Fruit fly (Drosophila melanogaster) whole organism, prepupa: Measurements from ENCODE around the gene tral.

ENCODE experiments used
- Blimp-1 ChIP-seq: fragments of 200-800 bp; sonication (Bioruptor generic); optimal IDR thresholded peaks from 3 replicates; lab custom pipeline; 2017; ENCODE audit warnings: missing biosample characterization, missing genetic modification characterization, mild to moderate bottlenecking, moderate library complexity, missing genetic modification reagents
- CG10631 ChIP-seq: fragments of 200-800 bp; sonication (Bioruptor generic); optimal IDR thresholded peaks from 2 replicates; lab custom pipeline; 2016; ENCODE audit warnings: missing biosample characterization, missing genetic modification characterization
- CG11294 ChIP-seq: fragments of 200-800 bp; sonication (Bioruptor generic); IDR thresholded peaks from 2 replicates; pipeline ENCODE4 v1.3.6; 2022; ENCODE audit warnings: missing biosample characterization, missing genetic modification characterization
- CG11762 ChIP-seq: fragments of 200-800 bp; sonication (Bioruptor generic); optimal IDR thresholded peaks from 3 replicates; lab custom pipeline; 2016; ENCODE audit warnings: missing biosample characterization, missing genetic modification characterization; ENCODE audit not compliant: insufficient read depth
- CG11902 ChIP-seq: fragments of 200-800 bp; sonication (Bioruptor generic); optimal IDR thresholded peaks from 3 replicates; lab custom pipeline; 2016; ENCODE audit warnings: missing biosample characterization, missing genetic modification characterization
- CG15336 ChIP-seq: fragments of 200-800 bp; sonication (Bioruptor generic); IDR thresholded peaks from 2 replicates; pipeline ENCODE4 v1.3.6; 2022; ENCODE audit warnings: missing biosample characterization, missing genetic modification characterization
- CG1621 ChIP-seq: fragments of 200-800 bp; sonication (Bioruptor generic); optimal IDR thresholded peaks from 3 replicates; lab custom pipeline; 2018; ENCODE audit warnings: missing biosample characterization, mild to moderate bottlenecking, missing genetic modification characterization
- CG16779 ChIP-seq: fragments of 200-800 bp; sonication (Bioruptor generic); optimal IDR thresholded peaks from 3 replicates; lab custom pipeline; 2017; ENCODE audit warnings: missing biosample characterization, mild to moderate bottlenecking, missing genetic modification characterization
- CG3032 ChIP-seq: fragments of 200-800 bp; optimal IDR thresholded peaks from 2 replicates; lab custom pipeline; 2019; ENCODE audit warnings: missing biosample characterization, mild to moderate bottlenecking, missing genetic modification characterization, moderate library complexity
- CG31627 ChIP-seq: fragments of 200-800 bp; sonication (Bioruptor generic); optimal IDR thresholded peaks from 3 replicates; lab custom pipeline; 2016; ENCODE audit warnings: missing biosample characterization, missing genetic modification characterization
- CG32006 ChIP-seq: fragments of 200-800 bp; sonication (Bioruptor generic); optimal IDR thresholded peaks from 3 replicates; lab custom pipeline; 2017; ENCODE audit warnings: missing biosample characterization, mild to moderate bottlenecking, missing genetic modification characterization
- CG34406 ChIP-seq: fragments of 200-800 bp; sonication (Bioruptor generic); optimal IDR thresholded peaks from 3 replicates; lab custom pipeline; 2016; ENCODE audit warnings: missing biosample characterization, missing genetic modification characterization
- CG3919 ChIP-seq: fragments of 200-800 bp; sonication (Bioruptor generic); optimal IDR thresholded peaks from 3 replicates; lab custom pipeline; 2016; ENCODE audit warnings: missing biosample characterization, missing genetic modification characterization
- CG4318 ChIP-seq: fragments of 200-800 bp; sonication (Bioruptor generic); optimal IDR thresholded peaks from 3 replicates; lab custom pipeline; 2017; ENCODE audit warnings: missing biosample characterization, mild to moderate bottlenecking, missing genetic modification characterization
- CG6163 ChIP-seq: fragments of 200-800 bp; sonication (Bioruptor generic); IDR thresholded peaks from 3 replicates; pipeline ENCODE4 v1.3.6; 2022; ENCODE audit warnings: missing biosample characterization, missing genetic modification characterization
- CG6276 ChIP-seq: fragments of 200-800 bp; sonication (Bioruptor generic); optimal IDR thresholded peaks from 2 replicates; lab custom pipeline; 2017; ENCODE audit warnings: missing biosample characterization, mild to moderate bottlenecking, missing genetic modification characterization
- CG6792 ChIP-seq: fragments of 200-800 bp; sonication (Bioruptor generic); optimal IDR thresholded peaks from 3 replicates; lab custom pipeline; 2016; ENCODE audit warnings: missing biosample characterization, missing genetic modification characterization
- CG6854 ChIP-seq: fragments of 200-800 bp; sonication (Bioruptor generic); optimal IDR thresholded peaks from 2 replicates; lab custom pipeline; 2017; ENCODE audit warnings: missing biosample characterization, mild to moderate bottlenecking, missing genetic modification characterization
- CG7368 ChIP-seq: fragments of 200-800 bp; sonication (Bioruptor generic); optimal IDR thresholded peaks from 3 replicates; lab custom pipeline; 2016; ENCODE audit warnings: missing biosample characterization, missing genetic modification characterization
- CG8119 ChIP-seq: fragments of 200-800 bp; sonication (Bioruptor generic); IDR thresholded peaks from 3 replicates; pipeline ENCODE4 v1.3.6; 2022; ENCODE audit warnings: missing biosample characterization, missing genetic modification characterization
- CG8632 ChIP-seq: fragments of 200-800 bp; sonication (Bioruptor generic); optimal IDR thresholded peaks from 3 replicates; lab custom pipeline; 2016; ENCODE audit warnings: missing biosample characterization, missing genetic modification characterization
- CG9139 ChIP-seq: fragments of 200-800 bp; sonication (Bioruptor generic); optimal IDR thresholded peaks from 3 replicates; lab custom pipeline; 2017; ENCODE audit warnings: missing biosample characterization, mild to moderate bottlenecking, missing genetic modification characterization
- Eip75B ChIP-seq: fragments of 200-800 bp; sonication (Bioruptor generic); optimal IDR thresholded peaks from 3 replicates; lab custom pipeline; 2016; ENCODE audit warnings: missing biosample characterization, missing genetic modification characterization
- Eip78C ChIP-seq: fragments of 200-800 bp; sonication (Bioruptor generic); peaks from one replicate; lab custom pipeline; 2016; ENCODE audit warnings: missing biosample characterization, missing genetic modification characterization
- Eip93F ChIP-seq: fragments of 200-800 bp; sonication (Bioruptor generic); optimal IDR thresholded peaks from 2 replicates; lab custom pipeline; 2016; ENCODE audit warnings: missing biosample characterization, mild to moderate bottlenecking, missing genetic modification characterization
- Ets96B ChIP-seq: fragments of 200-800 bp; optimal IDR thresholded peaks from 2 replicates; lab custom pipeline; 2019; ENCODE audit warnings: missing biosample characterization, mild to moderate bottlenecking, missing genetic modification characterization, moderate library complexity
- Gug ChIP-seq: fragments of 200-800 bp; sonication (Bioruptor generic); IDR thresholded peaks from 2 replicates; pipeline ENCODE4 v1.3.6; 2022; ENCODE audit warnings: missing biosample characterization, missing genetic modification characterization
- Hr39 ChIP-seq: fragments of 200-800 bp; sonication (Bioruptor generic); optimal IDR thresholded peaks from 2 replicates; lab custom pipeline; 2016; ENCODE audit warnings: missing biosample characterization, missing genetic modification characterization
- Hr4 ChIP-seq: fragments of 200-800 bp; sonication (Bioruptor generic); optimal IDR thresholded peaks from 3 replicates; lab custom pipeline; 2016; ENCODE audit warnings: missing biosample characterization, missing genetic modification characterization
- Lpt ChIP-seq: fragments of 200-800 bp; sonication (Bioruptor generic); optimal IDR thresholded peaks from 3 replicates; lab custom pipeline; 2016; ENCODE audit warnings: missing biosample characterization, missing genetic modification characterization
- Met ChIP-seq: fragments of 200-800 bp; sonication (Bioruptor generic); optimal IDR thresholded peaks from 3 replicates; lab custom pipeline; 2016; ENCODE audit warnings: missing biosample characterization, missing genetic modification characterization
- OdsH ChIP-seq: fragments of 200-800 bp; sonication (Bioruptor generic); optimal IDR thresholded peaks from 3 replicates; lab custom pipeline; 2016; ENCODE audit warnings: missing biosample characterization, missing genetic modification characterization
- Smox ChIP-seq: fragments of 200-800 bp; sonication (Bioruptor generic); optimal IDR thresholded peaks from 3 replicates; lab custom pipeline; 2016; ENCODE audit warnings: missing biosample characterization, missing genetic modification characterization
- Sox15 ChIP-seq: fragments of 200-800 bp; sonication (Bioruptor generic); optimal IDR thresholded peaks from 3 replicates; lab custom pipeline; 2016; ENCODE audit warnings: missing biosample characterization, missing genetic modification characterization
- acj6 ChIP-seq: fragments of 200-800 bp; sonication (Bioruptor generic); optimal IDR thresholded peaks from 3 replicates; lab custom pipeline; 2016; ENCODE audit warnings: missing biosample characterization, missing genetic modification characterization
- cyc ChIP-seq: fragments of 200-800 bp; sonication (Bioruptor generic); optimal IDR thresholded peaks from 3 replicates; lab custom pipeline; 2016; ENCODE audit warnings: missing biosample characterization, missing genetic modification characterization
- dac ChIP-seq: fragments of 200-800 bp; sonication (Bioruptor generic); optimal IDR thresholded peaks from 2 replicates; lab custom pipeline; 2017; ENCODE audit warnings: missing biosample characterization, mild to moderate bottlenecking, missing genetic modification characterization
- dsx ChIP-seq: fragments of 200-800 bp; optimal IDR thresholded peaks from 3 replicates; lab custom pipeline; 2019; ENCODE audit warnings: missing biosample characterization, mild to moderate bottlenecking, missing genetic modification characterization, moderate library complexity; ENCODE audit not compliant: poor library complexity, severe bottlenecking
- fd59A ChIP-seq: fragments of 200-800 bp; sonication (Bioruptor generic); optimal IDR thresholded peaks from 2 replicates; lab custom pipeline; 2017; ENCODE audit warnings: missing biosample characterization, mild to moderate bottlenecking, missing genetic modification characterization, missing genetic modification reagents
- fd85E ChIP-seq: fragments of 200-800 bp; sonication (Bioruptor generic); optimal IDR thresholded peaks from 3 replicates; lab custom pipeline; 2016; ENCODE audit warnings: missing biosample characterization, missing genetic modification characterization
- fkh ChIP-seq: fragments of 200-800 bp; sonication (Bioruptor generic); optimal IDR thresholded peaks from 3 replicates; lab custom pipeline; 2017; ENCODE audit warnings: missing biosample characterization, mild to moderate bottlenecking, missing genetic modification characterization, moderate library complexity
- lz ChIP-seq: fragments of 200-800 bp; sonication (Bioruptor generic); optimal IDR thresholded peaks from 3 replicates; lab custom pipeline; 2016; ENCODE audit warnings: missing biosample characterization, missing genetic modification characterization
- net ChIP-seq: fragments of 200-800 bp; sonication (Bioruptor generic); optimal IDR thresholded peaks from 3 replicates; lab custom pipeline; 2016; ENCODE audit warnings: missing biosample characterization, missing genetic modification characterization
- pdm3 ChIP-seq: fragments of 200-800 bp; sonication (Bioruptor generic); optimal IDR thresholded peaks from 3 replicates; lab custom pipeline; 2016; ENCODE audit warnings: missing biosample characterization, missing genetic modification characterization
- salr ChIP-seq, 2 experiments: fragments of 200-800 bp; sonication (Bioruptor generic); optimal IDR thresholded peaks; 3 replicates each; lab custom pipeline; 2016 to 2018; ENCODE audit warnings: missing biosample characterization in 2 of 2, missing genetic modification characterization in 2 of 2, mild to moderate bottlenecking in 1 of 2
- ss ChIP-seq, 2 experiments: fragments of 200-800 bp; sonication (Bioruptor generic); optimal IDR thresholded peaks; 2 replicates in 1 of 2; 3 replicates in 1 of 2; lab custom pipeline; 2017 to 2018; ENCODE audit warnings: mild to moderate bottlenecking in 2 of 2, missing biosample characterization in 2 of 2, missing genetic modification characterization in 2 of 2, moderate library complexity in 1 of 2
- svp ChIP-seq: fragments of 200-800 bp; sonication (Bioruptor generic); peaks from one replicate; lab custom pipeline; 2016; ENCODE audit warnings: missing biosample characterization, missing genetic modification characterization
- topi ChIP-seq: fragments of 200-800 bp; sonication (Bioruptor generic); optimal IDR thresholded peaks from 3 replicates; lab custom pipeline; 2016; ENCODE audit warnings: missing biosample characterization, missing genetic modification characterization
- vri ChIP-seq: fragments of 200-800 bp; sonication (Bioruptor generic); optimal IDR thresholded peaks from 3 replicates; lab custom pipeline; 2016; ENCODE audit warnings: missing biosample characterization, mild to moderate bottlenecking, missing genetic modification characterization

tral gene

DNA sequence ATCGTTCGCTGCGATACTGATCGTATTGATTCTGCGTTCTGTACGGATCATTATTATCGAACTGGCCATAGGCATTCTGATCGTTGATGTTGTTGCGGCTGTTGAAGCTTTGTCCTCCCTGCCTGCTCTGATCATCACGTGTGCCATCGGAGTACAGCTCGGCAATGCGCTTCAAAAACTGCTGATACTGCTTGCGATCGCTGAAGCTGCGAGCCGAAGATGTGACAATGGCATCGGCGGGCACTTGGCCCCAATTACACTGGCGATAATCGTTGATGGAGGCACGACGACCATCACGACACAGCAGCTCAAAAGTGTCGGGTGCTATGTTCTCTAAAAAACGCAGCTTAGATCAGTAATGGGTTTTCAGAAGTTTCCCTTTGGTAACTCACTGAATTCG, 17.4 kb downstream of the tral start:
- TF ChIP-seq CG6276 (GFP tag; lab: Kevin White, UChicago) (no peak), CG34406 (GFP tag; lab: Kevin White, UChicago) (no peak), Met (GFP tag; lab: Kevin White, UChicago) (no peak), svp (GFP tag; lab: Kevin White, UChicago) (peak; percentile 92), CG10631 (GFP tag; lab: Kevin White, UChicago) (no peak), net (GFP tag; lab: Kevin White, UChicago) (no peak), CG6854 (GFP tag; lab: Kevin White, UChicago) (no peak), cyc (no peak), Eip78C (GFP tag; lab: Kevin White, UChicago) (no peak)

DNA sequence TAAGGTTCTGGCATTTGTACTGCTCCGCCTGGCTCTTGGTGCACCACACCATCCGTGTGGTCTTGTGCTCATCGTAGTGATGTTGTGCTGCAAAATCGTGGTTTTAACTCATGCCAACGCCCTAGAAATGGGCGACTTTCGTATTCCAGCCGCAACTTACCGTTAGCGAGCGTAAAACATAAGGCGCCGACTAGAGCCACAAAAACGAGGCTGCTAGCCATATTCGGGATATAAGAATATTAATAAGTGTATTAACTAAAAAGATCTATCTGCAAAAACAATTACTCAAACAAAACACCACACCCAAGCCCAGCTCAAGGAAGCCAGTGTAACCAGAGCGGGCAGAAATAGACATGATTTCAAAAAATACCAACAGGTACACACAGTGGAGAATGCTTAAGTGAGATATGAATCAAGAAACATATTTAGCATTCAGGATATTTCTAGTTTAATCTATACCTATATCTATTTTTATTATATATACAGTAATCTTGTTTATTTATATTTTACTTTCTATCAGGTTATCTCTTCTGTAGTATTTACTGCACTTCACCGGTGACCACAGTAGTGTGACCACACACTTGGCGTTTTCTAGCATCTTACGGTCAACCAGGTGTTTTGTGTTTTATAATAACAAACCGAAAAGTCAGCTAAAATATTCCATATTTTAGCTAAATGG, 18.7 kb downstream of the tral start, which contains the start of the genes Tsf2 and CG34242:
Tsf2 (minus strand) TSS at position 333 of the 679 bp plus-strand sequence.
CG34242 (plus strand) TSS at position 605 of the 679 bp plus-strand sequence.
- TF ChIP-seq Lpt (GFP tag; lab: Kevin White, UChicago) (peak; percentile 85), Hr4 (GFP tag; lab: Kevin White, UChicago) (no peak), fkh (GFP tag; lab: Kevin White, UChicago) (peak; percentile 40), CG3032 (tag; lab: Kevin White, UChicago) (peak; percentile 87), CG7368 (GFP tag; lab: Kevin White, UChicago) (peak; percentile 37), CG9139 (GFP tag; lab: Kevin White, UChicago) (peak; percentile 69), CG8119 (GFP tag; lab: Robert Waterston, UW) (no peak), salr (GFP tag; optimal IDR thresholded peaks at IDR 0.05; lab: Kevin White, UChicago) (no peak), Eip93F (GFP tag; lab: Kevin White, UChicago) (peak; percentile 34), CG15336 (GFP tag; lab: Robert Waterston, UW) (peak; percentile 43), Sox15 (GFP tag; lab: Kevin White, UChicago) (no peak), CG6276 (GFP tag; lab: Kevin White, UChicago) (no peak), Smox (no peak), pdm3 (GFP tag; lab: Kevin White, UChicago) (no peak), svp (GFP tag; lab: Kevin White, UChicago) (no peak), CG11294 (peak; percentile 83), Eip75B (GFP tag; lab: Kevin White, UChicago) (no peak), CG32006 (GFP tag; lab: Kevin White, UChicago) (no peak), CG16779 (no peak), CG10631 (GFP tag; lab: Kevin White, UChicago) (peak; percentile 79), CG1621 (tag; lab: Kevin White, UChicago) (peak; percentile 42), CG11762 (GFP tag; lab: Kevin White, UChicago) (peak; percentile 82), lz (GFP tag; lab: Kevin White, UChicago) (peak; percentile 47), vri (GFP tag; lab: Kevin White, UChicago) (no peak), CG3919 (GFP tag; lab: Kevin White, UChicago) (peak; percentile 89), Ets96B (tag; lab: Kevin White, UChicago) (peak; percentile 81), CG11902 (GFP tag; lab: Kevin White, UChicago) (peak; percentile 84), ss (GFP tag; optimal IDR thresholded peaks at IDR 0.05; lab: Kevin White, UChicago) (peak; percentile 28 to 57), CG4318 (GFP tag; lab: Kevin White, UChicago) (no peak), fd85E (GFP tag; lab: Kevin White, UChicago) (no peak), CG6163 (peak; percentile 95), Gug (GFP tag; lab: Robert Waterston, UW) (peak; percentile 95), acj6 (GFP tag; lab: Kevin White, UChicago) (no peak), dsx (GFP tag; lab: Kevin White, UChicago) (peak; percentile 88), CG6792 (GFP tag; lab: Kevin White, UChicago) (peak; percentile 58), Eip78C (GFP tag; lab: Kevin White, UChicago) (peak; percentile 89), CG31627 (no peak), dac (GFP tag; lab: Kevin White, UChicago) (no peak), topi (peak; percentile 71), Blimp-1 (peak; percentile 53), OdsH (no peak), CG8632 (GFP tag; lab: Kevin White, UChicago) (no peak), Met (GFP tag; lab: Kevin White, UChicago) (peak; percentile 73), fd59A (no peak), Hr39 (GFP tag; lab: Kevin White, UChicago) (no peak)
